Worm (Caenorhabditis elegans) whole organism, late embryonic: ENCODE data around the gene clec-36.

Experiments used
- C08G9.2 ChIP-seq: sonication (generic microtip); optimal IDR thresholded peaks from 2 replicates; lab custom pipeline; 2016; ENCODE audit warnings: mild to moderate bottlenecking, missing genetic modification characterization, moderate library complexity, missing compliant biosample characterization
- F13H6.1 ChIP-seq: sonication (generic microtip); optimal IDR thresholded peaks from 2 replicates; lab custom pipeline; 2016; ENCODE audit warnings: missing genetic modification characterization, missing compliant biosample characterization
- T23F11.4 ChIP-seq: fragments of 200-800 bp; sonication (Bioruptor generic); optimal IDR thresholded peaks from 2 replicates; lab custom pipeline; 2018; ENCODE audit warnings: mild to moderate bottlenecking, missing genetic modification characterization, missing compliant biosample characterization
- ama-1 ChIP-seq: fragments of 150-350 bp; optimal IDR thresholded peaks from 2 replicates; lab custom pipeline; 2014
- ceh-14 ChIP-seq: sonication (generic microtip); optimal IDR thresholded peaks from 2 replicates; lab custom pipeline; 2016; ENCODE audit warnings: missing genotype, missing genetic modification characterization, missing compliant biosample characterization
- ceh-18 ChIP-seq: sonication (generic microtip); optimal IDR thresholded peaks from 2 replicates; lab custom pipeline; 2016; ENCODE audit warnings: missing genetic modification characterization, missing compliant biosample characterization
- ceh-2 ChIP-seq: sonication (generic microtip); optimal IDR thresholded peaks from 2 replicates; lab custom pipeline; 2016; ENCODE audit warnings: missing genotype, missing genetic modification characterization, missing compliant biosample characterization
- ceh-31 ChIP-seq: sonication (generic microtip); optimal IDR thresholded peaks from 2 replicates; lab custom pipeline; 2016; ENCODE audit warnings: missing genetic modification characterization, missing compliant biosample characterization
- ceh-34 ChIP-seq: sonication (generic microtip); optimal IDR thresholded peaks from 2 replicates; lab custom pipeline; 2016; ENCODE audit warnings: mild to moderate bottlenecking, missing genetic modification characterization, missing compliant biosample characterization
- ceh-45 ChIP-seq: fragments of 200-800 bp; sonication (Bioruptor generic); IDR thresholded peaks from 2 replicates; pipeline ENCODE4 v1.3.6; 2022; ENCODE audit warnings: missing genetic modification reagents, missing genetic modification characterization, missing compliant biosample characterization
- ceh-6 ChIP-seq: fragments of 200-800 bp; sonication (Bioruptor generic); optimal IDR thresholded peaks from 2 replicates; lab custom pipeline; 2018; ENCODE audit warnings: mild to moderate bottlenecking, missing genetic modification characterization, missing compliant biosample characterization
- ceh-9 ChIP-seq: sonication (generic microtip); optimal IDR thresholded peaks from 2 replicates; lab custom pipeline; 2016; ENCODE audit warnings: mild to moderate bottlenecking, missing genetic modification characterization, inconsistent platforms, missing compliant biosample characterization
- dmd-4 ChIP-seq: sonication (generic microtip); optimal IDR thresholded peaks from 2 replicates; lab custom pipeline; 2016; ENCODE audit warnings: borderline replicate concordance, missing genetic modification characterization, missing compliant biosample characterization
- elt-4 ChIP-seq: sonication (generic microtip); optimal IDR thresholded peaks from 2 replicates; lab custom pipeline; 2016; ENCODE audit warnings: missing genetic modification characterization, missing compliant biosample characterization
- fax-1 ChIP-seq: sonication (generic microtip); optimal IDR thresholded peaks from 2 replicates; lab custom pipeline; 2016; ENCODE audit warnings: missing genotype, missing genetic modification characterization, missing compliant biosample characterization
- fkh-10 ChIP-seq: fragments of 150-350 bp; optimal IDR thresholded peaks from 2 replicates; lab custom pipeline; 2014; ENCODE audit warnings: missing biosample characterization, missing genetic modification reagents, missing genetic modification characterization
- fkh-6 ChIP-seq: sonication (generic microtip); optimal IDR thresholded peaks from 2 replicates; lab custom pipeline; 2016; ENCODE audit warnings: missing genetic modification characterization, missing compliant biosample characterization
- gmeb-2 ChIP-seq: sonication (generic microtip); optimal IDR thresholded peaks from 2 replicates; lab custom pipeline; 2016; ENCODE audit warnings: missing genetic modification characterization, inconsistent platforms, missing compliant biosample characterization
- hlh-8 ChIP-seq: sonication (generic microtip); optimal IDR thresholded peaks from 2 replicates; lab custom pipeline; 2016; ENCODE audit warnings: missing genotype, missing genetic modification characterization, missing compliant biosample characterization
- mec-3 ChIP-seq: sonication (generic microtip); optimal IDR thresholded peaks from 2 replicates; lab custom pipeline; 2016; ENCODE audit warnings: borderline replicate concordance, missing genetic modification characterization, missing compliant biosample characterization
- nfya-1 ChIP-seq: sonication (generic microtip); optimal IDR thresholded peaks from 2 replicates; lab custom pipeline; 2017; ENCODE audit warnings: missing genetic modification characterization, mild to moderate bottlenecking, missing compliant biosample characterization, antibody characterized with exemption, moderate library complexity
- nhr-232 ChIP-seq: sonication (generic microtip); optimal IDR thresholded peaks from 2 replicates; lab custom pipeline; 2016; ENCODE audit warnings: missing genetic modification characterization, missing compliant biosample characterization
- pag-3 ChIP-seq: sonication (generic microtip); optimal IDR thresholded peaks from 2 replicates; lab custom pipeline; 2016; ENCODE audit warnings: missing compliant biosample characterization, missing genetic modification characterization, borderline replicate concordance
- pha-4 ChIP-seq: fragments of 150-350 bp; optimal IDR thresholded peaks from 2 replicates; lab custom pipeline; 2018; ENCODE audit warnings: missing biosample characterization, missing genetic modification reagents, missing genetic modification characterization
- pqm-1 ChIP-seq: sonication (generic microtip); optimal IDR thresholded peaks from 2 replicates; lab custom pipeline; 2016; ENCODE audit warnings: missing genetic modification characterization, missing compliant biosample characterization
- ref-2 ChIP-seq: sonication (generic microtip); optimal IDR thresholded peaks from 2 replicates; lab custom pipeline; 2016; ENCODE audit warnings: missing genetic modification characterization, missing compliant biosample characterization
- rnt-1 ChIP-seq: sonication (generic microtip); optimal IDR thresholded peaks from 2 replicates; lab custom pipeline; 2016; ENCODE audit warnings: missing genetic modification characterization, missing compliant biosample characterization
- sdc-2 ChIP-seq: sonication (generic microtip); optimal IDR thresholded peaks from 2 replicates; lab custom pipeline; 2016; ENCODE audit warnings: missing genotype, missing genetic modification characterization, missing compliant biosample characterization
- syd-9 ChIP-seq: sonication (generic microtip); optimal IDR thresholded peaks from 2 replicates; lab custom pipeline; 2016; ENCODE audit warnings: mild to moderate bottlenecking, missing genetic modification characterization, moderate library complexity, missing compliant biosample characterization
- tbx-2 ChIP-seq: sonication (generic microtip); optimal IDR thresholded peaks from 2 replicates; lab custom pipeline; 2016; ENCODE audit warnings: missing genetic modification characterization, missing compliant biosample characterization
- tbx-7 ChIP-seq: sonication (generic microtip); optimal IDR thresholded peaks from 2 replicates; lab custom pipeline; 2016; ENCODE audit warnings: missing genotype, missing genetic modification characterization, missing compliant biosample characterization
- ttx-3 ChIP-seq: sonication (generic microtip); optimal IDR thresholded peaks from 2 replicates; lab custom pipeline; 2016; ENCODE audit warnings: missing genetic modification reagents, missing genetic modification characterization, missing compliant biosample characterization
- unc-42 ChIP-seq: sonication (generic microtip); optimal IDR thresholded peaks from 2 replicates; lab custom pipeline; 2016; ENCODE audit warnings: missing genotype, missing genetic modification characterization, missing compliant biosample characterization
- zip-5 ChIP-seq: sonication (generic microtip); optimal IDR thresholded peaks from 2 replicates; lab custom pipeline; 2016; ENCODE audit warnings: missing genetic modification characterization, missing compliant biosample characterization
- ztf-16 ChIP-seq: sonication (generic microtip); optimal IDR thresholded peaks from 2 replicates; lab custom pipeline; 2017; ENCODE audit warnings: missing genetic modification characterization, missing compliant biosample characterization

The clec-36 gene

DNA sequence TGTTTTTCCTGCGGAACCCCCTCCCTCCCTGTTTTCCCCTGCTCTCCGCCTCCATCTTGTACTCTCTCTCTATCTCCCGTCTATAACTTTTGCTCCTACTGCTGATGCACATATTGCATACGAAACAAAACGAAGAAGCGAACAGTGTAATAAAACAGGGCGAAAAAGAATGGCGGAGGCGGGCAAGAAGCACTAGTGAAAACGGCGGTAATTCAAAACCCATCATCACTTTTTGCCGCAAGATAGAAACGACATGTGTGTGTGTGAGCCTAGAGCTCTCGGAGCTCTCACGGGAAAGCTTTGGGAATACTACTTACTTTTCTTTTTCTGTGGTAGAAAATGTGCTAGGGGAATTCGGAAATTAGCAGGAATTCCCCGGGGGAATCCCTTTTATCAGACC, 12.3 kb downstream of the clec-36 start:
- TF ChIP-seq ceh-18 (peak; percentile 7), ceh-34 (tag; lab: Kevin White, UChicago) (peak; percentile 56), zip-5 (tag; lab: Kevin White, UChicago) (no peak), sdc-2 (tag; lab: Kevin White, UChicago) (no peak), fkh-10 (GFP tag; lab: Kevin White, UChicago) (no peak)

DNA sequence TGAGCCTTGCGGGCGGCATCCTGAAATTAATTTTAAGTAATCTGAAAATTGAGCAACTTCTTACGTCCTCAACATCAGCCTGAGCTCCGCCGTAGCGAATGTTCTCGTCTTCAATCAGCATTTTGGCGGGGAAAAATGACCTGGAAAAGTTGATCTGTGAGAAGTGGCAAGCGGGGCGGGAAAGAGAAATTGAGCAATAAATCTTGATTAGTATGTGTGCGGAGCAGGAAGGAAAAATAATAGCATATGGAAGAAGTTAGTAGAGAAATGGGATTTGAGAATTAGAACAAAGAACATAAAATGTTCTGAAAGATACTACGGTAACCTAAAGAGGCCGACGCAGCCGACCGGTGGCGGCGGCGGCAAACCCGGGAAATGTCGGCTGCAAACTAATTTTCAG, 13.4 kb downstream of the clec-36 start, which contains the start of gene tni-3:
Gene tni-3 (minus strand): TSS at position 140 of the 400 bp plus-strand sequence.
- no peak for TF ChIP-seq mec-3 (tag; lab: Kevin White, UChicago)
- TF ChIP-seq ref-2 (tag; lab: Kevin White, UChicago) = no peak
- no peak for TF ChIP-seq T23F11.4 (GFP tag; lab: Kevin White, UChicago)

DNA sequence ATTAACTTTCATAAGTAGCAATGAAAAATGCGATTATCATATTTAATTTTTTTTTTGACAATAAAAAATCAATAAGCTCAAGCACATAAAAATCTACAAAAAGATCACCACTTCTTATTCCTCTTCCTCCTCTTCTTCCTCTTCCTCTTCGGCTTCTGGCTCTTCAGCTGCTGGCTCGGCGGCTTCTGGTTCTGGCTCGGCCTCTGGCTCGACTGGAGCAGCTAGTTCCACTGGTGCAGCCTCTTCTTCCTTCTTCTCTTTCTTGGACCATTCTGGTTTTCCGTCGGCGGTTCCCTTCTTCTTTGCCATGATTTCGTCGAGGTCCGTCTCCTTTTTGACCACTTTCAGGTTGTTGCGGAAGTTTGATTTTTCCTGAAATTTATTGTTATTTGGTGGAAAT, 14.7 kb downstream of the clec-36 start:
- no peak for TF ChIP-seq ceh-31 (tag; lab: Kevin White, UChicago)
- TF ChIP-seq ceh-45 (GFP tag; lab: Robert Waterston, UW) = no peak
- TF ChIP-seq unc-42 (tag; lab: Kevin White, UChicago) = no peak
- TF ChIP-seq F13H6.1 = no peak
- TF ChIP-seq tbx-2 = no peak
- TF ChIP-seq nfya-1 (tag; lab: Kevin White, UChicago) = no peak
- TF ChIP-seq pqm-1 (tag; lab: Kevin White, UChicago) = no peak
- TF ChIP-seq zip-5 (tag; lab: Kevin White, UChicago) = no peak
- no peak for TF ChIP-seq C08G9.2
- no peak for TF ChIP-seq ceh-14 (tag; lab: Kevin White, UChicago)
- no peak for TF ChIP-seq tbx-7 (tag; lab: Kevin White, UChicago)
- TF ChIP-seq hlh-8 = no peak

DNA sequence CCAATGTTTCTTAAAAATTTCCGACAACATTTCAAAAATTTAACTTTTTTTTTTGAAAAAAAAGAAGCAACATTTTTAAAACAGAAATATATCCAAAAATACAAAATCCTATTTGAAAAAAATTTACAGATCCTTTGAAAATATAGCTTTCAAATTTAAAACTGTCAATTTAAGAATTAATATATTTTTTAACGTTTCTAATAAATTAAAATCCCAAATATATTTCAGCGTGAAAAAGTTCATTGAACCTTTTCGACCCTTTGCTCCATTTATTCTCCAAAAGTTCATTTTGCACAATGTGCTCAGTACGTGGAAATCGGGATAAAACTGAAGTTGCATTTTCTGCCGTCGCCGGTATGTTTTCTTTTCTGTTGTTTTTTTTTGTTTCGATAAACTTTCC, 15.5 kb downstream of the clec-36 start, which contains the start of gene phy-3:
Gene phy-3 (plus strand): TSS at position 301 of the 400 bp plus-strand sequence.
- TF ChIP-seq zip-5 (tag; lab: Kevin White, UChicago) (no peak), hlh-8 (no peak), elt-4 (tag; lab: Kevin White, UChicago) (no peak), fkh-6 (no peak), syd-9 (tag; lab: Kevin White, UChicago) (no peak), nhr-232 (tag; lab: Kevin White, UChicago) (no peak), ztf-16 (tag; lab: Kevin White, UChicago) (no peak), ceh-2 (tag; lab: Kevin White, UChicago) (no peak), ceh-34 (tag; lab: Kevin White, UChicago) (no peak), rnt-1 (tag; lab: Kevin White, UChicago) (no peak), ceh-9 (tag; lab: Kevin White, UChicago) (no peak), fax-1 (tag; lab: Kevin White, UChicago) (no peak), gmeb-2 (tag; lab: Kevin White, UChicago) (no peak), fkh-10 (GFP tag; lab: Kevin White, UChicago) (no peak), tbx-7 (tag; lab: Kevin White, UChicago) (no peak), ceh-6 (no peak), pag-3 (tag; lab: Kevin White, UChicago) (no peak), ttx-3 (no peak)

DNA sequence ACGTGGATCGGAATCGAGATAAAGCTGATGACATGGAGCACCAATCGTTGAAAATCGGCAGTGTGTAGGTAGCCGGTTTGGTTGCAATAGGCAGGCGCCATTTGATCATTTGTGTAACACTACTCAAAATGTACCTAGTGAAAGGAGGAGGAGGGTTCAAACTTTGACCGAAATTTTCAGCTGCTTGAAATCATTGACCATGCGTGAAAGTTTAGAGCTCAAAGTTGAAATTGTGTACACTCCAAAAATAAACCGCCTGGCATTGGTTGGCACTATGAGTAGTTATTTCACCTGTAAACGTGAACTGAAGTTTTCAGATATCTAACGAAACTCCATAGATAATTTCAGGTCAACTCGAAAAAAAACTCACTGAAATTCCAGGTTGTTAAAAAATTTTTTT, 16.5 kb downstream of the clec-36 start, which contains the start of gene srh-215:
Gene srh-215 (minus strand): TSS at position 101 of the 400 bp plus-strand sequence.
- TF ChIP-seq nhr-232 (tag; lab: Kevin White, UChicago) (no peak), pha-4 (tag; lab: Kevin White, UChicago) (no peak)

DNA sequence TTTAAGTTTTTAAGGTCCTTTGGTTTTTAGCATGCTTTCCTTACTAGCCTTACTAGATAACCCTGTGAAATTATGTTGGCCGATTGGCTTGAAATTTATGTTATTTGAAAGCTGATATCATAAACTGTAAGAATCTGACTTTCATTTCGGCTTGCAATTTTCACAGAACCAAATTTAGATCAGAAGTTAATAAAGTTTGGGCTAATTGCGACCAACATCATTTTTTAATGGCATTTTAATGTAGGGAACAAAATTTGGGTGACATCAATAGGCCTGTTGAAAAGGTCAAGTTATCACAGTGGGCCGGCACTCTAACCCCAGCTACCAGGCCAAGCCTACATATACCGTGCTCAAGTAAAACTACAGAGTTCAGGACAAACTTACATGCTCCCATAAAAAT, 17.1 kb downstream of the clec-36 start:
- TF ChIP-seq ama-1 (no peak), ttx-3 (no peak), ref-2 (tag; lab: Kevin White, UChicago) (no peak), dmd-4 (tag; lab: Kevin White, UChicago) (no peak)
